Worm (Caenorhabditis elegans) whole organism, early embryonic: ENCODE measurements around the gene cest-6.

Source experiments
- B0310.2 ChIP-seq: sonication (generic microtip); optimal IDR thresholded peaks from 2 replicates; lab custom pipeline; 2016; ENCODE audit warnings: mild to moderate bottlenecking, missing genetic modification characterization, missing compliant biosample characterization
- F13C5.2 ChIP-seq: sonication (generic microtip); optimal IDR thresholded peaks from 2 replicates; lab custom pipeline; 2017; ENCODE audit warnings: mild to moderate bottlenecking, missing genetic modification characterization, inconsistent platforms, missing compliant biosample characterization
- ama-1 ChIP-seq: fragments of 150-350 bp; optimal IDR thresholded peaks from 2 replicates; lab custom pipeline; 2014
- ceh-36 ChIP-seq: sonication (generic microtip); optimal IDR thresholded peaks from 2 replicates; lab custom pipeline; 2016; ENCODE audit warnings: missing genetic modification characterization, inconsistent platforms, missing compliant biosample characterization
- flt-1 ChIP-seq: fragments of 200-800 bp; sonication (Bioruptor generic); IDR thresholded peaks from 2 replicates; pipeline ENCODE4 v1.3.6; 2022; ENCODE audit warnings: missing genetic modification characterization, missing compliant biosample characterization
- hmg-4 ChIP-seq: fragments of 200-800 bp; sonication (Bioruptor generic); optimal IDR thresholded peaks from 2 replicates; lab custom pipeline; 2018; ENCODE audit warnings: mild to moderate bottlenecking, missing genetic modification characterization, missing compliant biosample characterization
- hnd-1 ChIP-seq: sonication (generic microtip); optimal IDR thresholded peaks from 2 replicates; lab custom pipeline; 2016; ENCODE audit warnings: missing genetic modification characterization, missing compliant biosample characterization
- sea-1 ChIP-seq: fragments of 200-800 bp; sonication (Bioruptor generic); conservative IDR thresholded peaks from 2 replicates; pipeline ENCODE4 v1.3.6; 2022; ENCODE audit warnings: missing genetic modification characterization, missing compliant biosample characterization
- tbx-11 ChIP-seq: fragments of 200-800 bp; sonication (Bioruptor generic); IDR thresholded peaks from 2 replicates; pipeline ENCODE4 v1.3.6; 2022; ENCODE audit warnings: missing genetic modification characterization, missing compliant biosample characterization
- tra-4 ChIP-seq: sonication (generic microtip); optimal IDR thresholded peaks from 2 replicates; lab custom pipeline; 2017; ENCODE audit warnings: missing genetic modification characterization, missing compliant biosample characterization

- TF ChIP-seq ama-1 (lab: Kevin White, UChicago) (no peak), B0310.2 (tag; lab: Kevin White, UChicago) (no peak), tbx-11 (GFP tag; lab: Robert Waterston, UW) (no peak), ceh-36 (tag; lab: Kevin White, UChicago) (no peak), tra-4 (tag; lab: Kevin White, UChicago) (no peak), flt-1 (GFP tag; lab: Robert Waterston, UW) (no peak), hnd-1 (no peak), sea-1 (GFP tag; lab: Robert Waterston, UW) (no peak), hmg-4 (no peak), F13C5.2 (tag; lab: Kevin White, UChicago) (no peak)
Observed at ce11 chrIV:6903575-6903974, 24.7 kb downstream of the cest-6 start, which contains the start of gene T22D1.5.
